Worm (Caenorhabditis elegans) whole organism, mixed stage, embryonic: ENCODE data around the gene F35D2.3.

Experiments
- drap-1 ChIP-seq: fragments of 200-800 bp; sonication (Bioruptor generic); optimal IDR thresholded peaks from 3 replicates; lab custom pipeline; 2018; ENCODE audit warnings: mild to moderate bottlenecking, missing genetic modification characterization, missing compliant biosample characterization
- pha-4 ChIP-seq: fragments of 150-350 bp; optimal IDR thresholded peaks from 2 replicates; lab custom pipeline; 2018; ENCODE audit warnings: missing biosample characterization, missing genetic modification reagents, missing genetic modification characterization

DNA sequence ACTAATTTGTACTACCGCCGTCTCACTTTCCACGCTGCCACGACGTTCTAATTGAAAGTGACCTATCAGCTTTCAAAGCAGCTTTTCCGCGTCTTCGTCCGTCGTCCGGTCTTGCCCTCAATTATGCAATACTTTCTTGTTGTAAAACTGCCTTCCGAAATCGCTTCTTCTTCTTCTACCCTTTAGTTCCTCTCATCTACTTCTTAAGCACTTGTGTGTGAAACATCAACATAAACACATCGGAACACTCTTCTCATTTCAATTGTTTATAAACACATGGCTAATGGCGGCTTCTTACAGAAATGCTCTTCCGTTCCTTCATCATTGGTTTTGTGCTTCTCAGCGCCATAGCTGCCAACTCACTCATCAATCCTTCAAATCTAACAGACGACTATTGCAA, at the start of gene F35D2.3:
- TF ChIP-seq drap-1 (no peak), pha-4 (tag; lab: Kevin White, UChicago) (no peak)
